Fruit fly (Drosophila melanogaster) whole organism, embryonic: Measurements from ENCODE around the gene CG32801.

Source experiments
- Atf-2 ChIP-seq: fragments of 200-800 bp; sonication (Bioruptor generic); optimal IDR thresholded peaks from 2 replicates; lab custom pipeline; 2016; ENCODE audit warnings: missing biosample characterization, missing genetic modification characterization
- Atf3 ChIP-seq: fragments of 200-800 bp; sonication (Bioruptor generic); optimal IDR thresholded peaks from 3 replicates; lab custom pipeline; 2016; ENCODE audit warnings: missing biosample characterization, missing genetic modification characterization
- Awh ChIP-seq: fragments of 200-800 bp; sonication (Bioruptor generic); IDR thresholded peaks from 2 replicates; pipeline ENCODE4, ENCODE4 v1.3.6; 2022; ENCODE audit warnings: missing biosample characterization, missing genetic modification characterization
- Blimp-1 ChIP-seq: fragments of 200-800 bp; sonication (Bioruptor generic); optimal IDR thresholded peaks from 3 replicates; lab custom pipeline; 2018; ENCODE audit warnings: missing biosample characterization, missing genetic modification characterization, mild to moderate bottlenecking, moderate library complexity, missing genetic modification reagents
- CG10209 ChIP-seq: fragments of 200-800 bp; sonication (Bioruptor generic); optimal IDR thresholded peaks from 3 replicates; lab custom pipeline; 2017; ENCODE audit warnings: missing biosample characterization, mild to moderate bottlenecking, missing genetic modification characterization, missing genetic modification reagents
- CG10274 ChIP-seq: fragments of 200-800 bp; sonication (Bioruptor generic); optimal IDR thresholded peaks from 3 replicates; lab custom pipeline; 2017; ENCODE audit warnings: missing biosample characterization, mild to moderate bottlenecking, missing genetic modification characterization
- CG11247 ChIP-seq: fragments of 200-800 bp; sonication (Bioruptor generic); IDR thresholded peaks from 2 replicates; pipeline ENCODE4 v1.3.6; 2022; ENCODE audit warnings: missing biosample characterization, missing genetic modification characterization
- CG12744 ChIP-seq: fragments of 200-800 bp; sonication (Bioruptor generic); optimal IDR thresholded peaks from 2 replicates; lab custom pipeline; 2016; ENCODE audit warnings: missing biosample characterization, missing genetic modification characterization
- CG14441 ChIP-seq: fragments of 200-800 bp; sonication (Bioruptor generic); IDR thresholded peaks from 2 replicates; pipeline ENCODE4 v1.3.6; 2022; ENCODE audit warnings: missing biosample characterization, missing genetic modification characterization
- CG14667 ChIP-seq: fragments of 200-800 bp; sonication (Bioruptor generic); IDR thresholded peaks from 2 replicates; pipeline ENCODE4 v1.3.6; 2022; ENCODE audit warnings: missing biosample characterization, missing genetic modification characterization
- CG1602 ChIP-seq: fragments of 200-800 bp; sonication (Bioruptor generic); optimal IDR thresholded peaks from 3 replicates; lab custom pipeline; 2016; ENCODE audit warnings: missing biosample characterization, missing genetic modification characterization
- CG17328 ChIP-seq: fragments of 200-800 bp; sonication (Bioruptor generic); IDR thresholded peaks from 2 replicates; pipeline ENCODE4 v1.3.6; 2022; ENCODE audit warnings: missing biosample characterization, missing genetic modification characterization
- CG17612 ChIP-seq: fragments of 200-800 bp; sonication (Bioruptor generic); IDR thresholded peaks from 2 replicates; pipeline ENCODE4 v1.3.6; 2022; ENCODE audit warnings: missing biosample characterization, missing genetic modification characterization
- CG2120 ChIP-seq: fragments of 200-800 bp; sonication (Bioruptor generic); optimal IDR thresholded peaks from 3 replicates; lab custom pipeline; 2016; ENCODE audit warnings: missing biosample characterization, missing genetic modification characterization
- CG2129 ChIP-seq: fragments of 200-800 bp; sonication (Bioruptor generic); IDR thresholded peaks from 2 replicates; pipeline ENCODE4 v1.3.6; 2022; ENCODE audit warnings: missing biosample characterization, missing genetic modification characterization; ENCODE audit not compliant: partially characterized antibody
- CG2202 ChIP-seq: fragments of 200-800 bp; sonication (Bioruptor generic); optimal IDR thresholded peaks from 2 replicates; lab custom pipeline; 2018; ENCODE audit warnings: missing biosample characterization, mild to moderate bottlenecking, missing genetic modification characterization
- CG2712 ChIP-seq: fragments of 200-800 bp; optimal IDR thresholded peaks from 3 replicates; lab custom pipeline; 2019; ENCODE audit warnings: missing biosample characterization, mild to moderate bottlenecking, missing genetic modification characterization, moderate library complexity
- CG3847 ChIP-seq: fragments of 200-800 bp; sonication (Bioruptor generic); IDR thresholded peaks from 2 replicates; pipeline ENCODE4 v1.3.6; 2022; ENCODE audit warnings: missing biosample characterization, missing genetic modification characterization
- CG4617 ChIP-seq: fragments of 200-800 bp; sonication (Bioruptor generic); optimal IDR thresholded peaks from 3 replicates; lab custom pipeline; 2016; ENCODE audit warnings: missing biosample characterization, missing genetic modification characterization, borderline replicate concordance
- CG7786 ChIP-seq: fragments of 200-800 bp; sonication (Bioruptor generic); optimal IDR thresholded peaks from 2 replicates; lab custom pipeline; 2016; ENCODE audit warnings: missing biosample characterization, missing genetic modification characterization
- CG7928 ChIP-seq: fragments of 200-800 bp; sonication (Bioruptor generic); optimal IDR thresholded peaks from 2 replicates; lab custom pipeline; 2017; ENCODE audit warnings: missing biosample characterization, mild to moderate bottlenecking, missing genetic modification characterization
- CG8281 ChIP-seq: fragments of 200-800 bp; sonication (Bioruptor generic); optimal IDR thresholded peaks from 2 replicates; lab custom pipeline; 2018; ENCODE audit warnings: missing biosample characterization, mild to moderate bottlenecking, missing genetic modification characterization, moderate library complexity
- CG8388 ChIP-seq: fragments of 200-800 bp; sonication (Bioruptor generic); optimal IDR thresholded peaks from 2 replicates; lab custom pipeline; 2019; ENCODE audit warnings: missing biosample characterization, mild to moderate bottlenecking, missing genetic modification characterization, moderate library complexity
- CoRest ChIP-seq: fragments of 200-800 bp; sonication (Bioruptor generic); optimal IDR thresholded peaks from 3 replicates; lab custom pipeline; 2018; ENCODE audit warnings: missing biosample characterization, mild to moderate bottlenecking, missing genetic modification characterization, moderate library complexity
- HLH4C ChIP-seq: fragments of 200-800 bp; sonication (Bioruptor generic); IDR thresholded peaks from 3 replicates; pipeline ENCODE4 v1.3.6; 2022; ENCODE audit warnings: missing biosample characterization, missing genetic modification characterization; ENCODE audit not compliant: partially characterized antibody
- Hmx ChIP-seq: fragments of 200-800 bp; sonication (Bioruptor generic); optimal IDR thresholded peaks from 2 replicates; lab custom pipeline; 2016; ENCODE audit warnings: missing biosample characterization, missing genetic modification characterization
- Hr78 ChIP-seq, 2 experiments: fragments of 200-800 bp in 1 of 2; fragments of >200 bp in 1 of 2; sonication (Bioruptor generic) in 1 of 2; optimal IDR thresholded peaks; 2 replicates each; lab custom pipeline; 2017 to 2019; ENCODE audit warnings: missing biosample characterization in 2 of 2, missing genetic modification characterization in 2 of 2, mild to moderate bottlenecking in 1 of 2, moderate library complexity in 1 of 2
- Hsf ChIP-seq: fragments of 200-800 bp; sonication (Bioruptor generic); optimal IDR thresholded peaks from 3 replicates; lab custom pipeline; 2016; ENCODE audit warnings: missing biosample characterization, missing genetic modification characterization
- NK7.1 ChIP-seq: fragments of 200-800 bp; sonication (Bioruptor generic); optimal IDR thresholded peaks from 3 replicates; lab custom pipeline; 2016; ENCODE audit warnings: missing biosample characterization, missing genetic modification characterization
- Oli ChIP-seq: fragments of 200-800 bp; sonication (Bioruptor generic); optimal IDR thresholded peaks from 2 replicates; lab custom pipeline; 2018; ENCODE audit warnings: missing biosample characterization, mild to moderate bottlenecking, missing genetic modification characterization, moderate library complexity
- bcd ChIP-seq: fragments of 200-800 bp; sonication (Bioruptor generic); optimal IDR thresholded peaks from 2 replicates; lab custom pipeline; 2017; ENCODE audit warnings: missing biosample characterization, mild to moderate bottlenecking, missing genetic modification characterization
- chif ChIP-seq, 2 experiments: fragments of 200-800 bp; sonication (Bioruptor generic); optimal IDR thresholded peaks; 3 replicates each; lab custom pipeline; 2016; ENCODE audit warnings: missing biosample characterization in 2 of 2, missing genetic modification characterization in 2 of 2
- crc ChIP-seq: fragments of 200-800 bp; sonication (Bioruptor generic); optimal IDR thresholded peaks from 2 replicates; lab custom pipeline; 2016; ENCODE audit warnings: missing biosample characterization, missing genetic modification characterization
- crp ChIP-seq, 2 experiments: fragments of 200-800 bp; sonication (Bioruptor generic); optimal IDR thresholded peaks; 2 replicates in 1 of 2; 3 replicates in 1 of 2; lab custom pipeline; 2017; ENCODE audit warnings: missing biosample characterization in 2 of 2, missing genetic modification characterization in 2 of 2, mild to moderate bottlenecking in 1 of 2, moderate library complexity in 1 of 2
- ewg ChIP-seq: fragments of 200-800 bp; sonication (Bioruptor generic); optimal IDR thresholded peaks from 3 replicates; lab custom pipeline; 2017; ENCODE audit warnings: mild to moderate bottlenecking, missing biosample characterization, missing genetic modification reagents, missing genetic modification characterization
- gem ChIP-seq: fragments of 200-800 bp; sonication (Bioruptor generic); optimal IDR thresholded peaks from 2 replicates; lab custom pipeline; 2019; ENCODE audit warnings: missing biosample characterization, mild to moderate bottlenecking, missing genetic modification characterization, moderate library complexity
- gro ChIP-seq: fragments of 200-800 bp; sonication (Bioruptor generic); optimal IDR thresholded peaks from 2 replicates; lab custom pipeline; 2016; ENCODE audit warnings: missing biosample characterization, missing genetic modification characterization
- hkb ChIP-seq, 2 experiments: fragments of 200-800 bp in 1 of 2; fragments of >200 bp in 1 of 2; sonication (Bioruptor generic) in 1 of 2; IDR thresholded peaks in 1 of 2; optimal IDR thresholded peaks in 1 of 2; 2 replicates each; pipeline versions ENCODE4 v1.3.6 to Lab custom; 2017 to 2022; ENCODE audit warnings: missing biosample characterization in 1 of 2, missing genetic modification characterization in 1 of 2
- ken ChIP-seq: fragments of 200-800 bp; sonication (Bioruptor generic); IDR thresholded peaks from 3 replicates; pipeline ENCODE4 v1.3.6; 2022; ENCODE audit warnings: missing biosample characterization, missing genetic modification characterization
- lov ChIP-seq, 2 experiments: fragments of 200-800 bp in 1 of 2; fragments of >200 bp in 1 of 2; sonication (Bioruptor generic) in 1 of 2; IDR thresholded peaks in 1 of 2; optimal IDR thresholded peaks in 1 of 2; 2 replicates in 1 of 2; 3 replicates in 1 of 2; pipeline versions ENCODE4 v1.3.6 to Lab custom; 2017 to 2022; ENCODE audit warnings: missing biosample characterization in 1 of 2, missing genetic modification characterization in 1 of 2
- twi ChIP-seq: fragments of 200-800 bp; optimal IDR thresholded peaks from 2 replicates; lab custom pipeline; 2019; ENCODE audit warnings: missing biosample characterization, mild to moderate bottlenecking, missing genetic modification characterization, moderate library complexity
- unc-4 ChIP-seq: fragments of 200-800 bp; sonication (Bioruptor generic); IDR thresholded peaks from 2 replicates; pipeline ENCODE4 v1.3.6; 2022; ENCODE audit warnings: missing biosample characterization, missing genetic modification characterization; ENCODE audit not compliant: partially characterized antibody
- vvl ChIP-seq: fragments of 200-800 bp; sonication (Bioruptor generic); IDR thresholded peaks from 2 replicates; pipeline ENCODE4 v1.3.6; 2022; ENCODE audit warnings: missing biosample characterization, missing genetic modification characterization
- wdn ChIP-seq: fragments of 200-800 bp; sonication (Bioruptor generic); IDR thresholded peaks from 2 replicates; pipeline ENCODE4 v1.3.6; 2022; ENCODE audit warnings: missing biosample characterization, missing genetic modification characterization
- zf30C ChIP-seq: fragments of 200-800 bp; sonication (Bioruptor generic); optimal IDR thresholded peaks from 3 replicates; lab custom pipeline; 2018; ENCODE audit warnings: missing biosample characterization, mild to moderate bottlenecking, missing genetic modification characterization
- zfh2 ChIP-seq: fragments of 200-800 bp; sonication (Bioruptor generic); optimal IDR thresholded peaks from 2 replicates; lab custom pipeline; 2016; ENCODE audit warnings: missing biosample characterization, missing genetic modification characterization

CG32801 gene

DNA sequence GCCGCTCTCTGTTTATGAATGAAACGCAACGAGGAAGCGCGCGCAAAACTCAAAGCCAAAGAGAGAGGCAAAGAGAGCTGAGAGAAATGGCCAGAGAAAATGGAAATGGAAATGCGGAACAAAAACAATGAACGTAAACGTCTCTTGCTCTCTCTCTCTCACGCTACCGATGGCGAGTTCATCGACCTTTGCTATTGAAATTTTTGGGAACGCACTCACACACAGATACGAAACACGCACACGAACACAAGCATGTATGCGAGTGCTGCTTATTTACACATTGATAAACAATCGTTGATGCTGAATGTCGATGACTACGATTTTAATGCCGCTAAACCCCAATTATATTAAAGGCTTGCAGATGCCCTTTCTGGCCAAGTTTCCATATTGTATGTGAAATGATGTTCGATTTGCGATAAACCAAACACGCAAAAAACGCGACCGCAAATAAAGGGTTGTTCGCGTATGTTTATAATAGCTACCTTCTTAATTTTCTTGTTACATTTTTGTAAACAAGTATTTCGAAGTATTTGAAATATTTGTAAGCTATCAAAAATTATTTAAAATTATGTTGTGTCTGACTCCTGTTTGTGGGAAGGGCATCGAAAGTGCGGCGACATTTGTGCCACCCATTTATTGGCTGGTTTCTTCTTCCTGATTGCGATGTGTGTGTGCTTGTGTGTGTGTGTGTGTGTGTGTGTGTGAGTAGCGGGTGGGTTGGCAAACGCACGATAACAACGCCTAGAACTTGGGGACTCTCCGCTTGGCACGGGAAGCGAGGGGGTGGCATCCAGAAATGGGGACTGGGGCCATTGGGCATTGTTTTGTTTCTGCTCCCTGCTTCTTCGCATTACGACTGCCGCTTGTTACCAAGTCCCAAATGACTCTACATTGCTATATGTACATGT, 40.6 kb upstream of the CG32801 start (continued):
- TF ChIP-seq vvl (GFP tag; lab: Robert Waterston, UW) (peak; percentile 45; the same call in 1 of the 2 replicates), chif (GFP tag; optimal IDR thresholded peaks at IDR 0.05; lab: Kevin White, UChicago) (peak; percentile 62 to 64), NK7.1 (GFP tag; lab: Kevin White, UChicago) (peak; percentile 53), zf30C (GFP tag; lab: Kevin White, UChicago) (no peak), CG2202 (peak; percentile 59), CG2129 (GFP tag; lab: Robert Waterston, UW) (no peak), wdn (GFP tag; lab: Robert Waterston, UW) (peak; percentile 43; the same call in 1 of the 2 replicates), CG10274 (peak; percentile 63), Atf-2 (GFP tag; lab: Kevin White, UChicago) (peak; percentile 58), CG8281 (tag; lab: Kevin White, UChicago) (peak; percentile 32), ken (GFP tag; lab: Robert Waterston, UW) (no peak), crp (GFP tag; optimal IDR thresholded peaks at IDR 0.05; lab: Kevin White, UChicago) (peak in 1 of 2 experiments; percentile 38), Hmx (GFP tag; lab: Kevin White, UChicago) (peak; percentile 48), gro (GFP tag; lab: Kevin White, UChicago) (peak; percentile 76), CoRest (tag; lab: Kevin White, UChicago) (peak; percentile 86), bcd (GFP tag; lab: Kevin White, UChicago) (peak; percentile 82), CG1602 (GFP tag; lab: Kevin White, UChicago) (peak; percentile 66), HLH4C (no peak), CG7786 (peak; percentile 64), CG2120 (GFP tag; lab: Kevin White, UChicago) (peak; percentile 82), Hr78 (GFP tag; optimal IDR thresholded peaks at IDR 0.05; lab: Kevin White, UChicago) (peak in 1 of 2 experiments; percentile 59), CG14667 (GFP tag; lab: Robert Waterston, UW) (peak; percentile 37; the same call in 1 of the 2 replicates), hkb (optimal IDR thresholded peaks at IDR 0.05; lab: Kevin White, UChicago) (no peak), hkb (GFP tag; IDR thresholded peaks at IDR 0.05; lab: Robert Waterston, UW) (peak; percentile 61), CG11247 (GFP tag; lab: Robert Waterston, UW) (peak; percentile 36; the same call in 1 of the 2 replicates), Hsf (GFP tag; lab: Kevin White, UChicago) (peak; percentile 63), gem (tag; lab: Kevin White, UChicago) (peak; percentile 89), crc (GFP tag; lab: Kevin White, UChicago) (peak; percentile 59), Atf3 (GFP tag; lab: Kevin White, UChicago) (peak; percentile 38), CG7928 (GFP tag; lab: Kevin White, UChicago) (no peak), Awh (GFP tag; lab: Robert Waterston, UW) (no peak), CG17328 (GFP tag; lab: Robert Waterston, UW) (peak; percentile 40; the same call in 1 of the 2 replicates), CG10209 (GFP tag; lab: Kevin White, UChicago) (peak; percentile 71), unc-4 (no peak), zfh2 (peak; percentile 52), twi (tag; lab: Kevin White, UChicago) (peak; percentile 53), CG4617 (GFP tag; lab: Kevin White, UChicago) (no peak), Blimp-1 (peak; percentile 74), lov (optimal IDR thresholded peaks at IDR 0.05; lab: Kevin White, UChicago) (no peak), lov (GFP tag; IDR thresholded peaks at IDR 0.05; lab: Robert Waterston, UW) (0 out of 3 replicates have a peak, but pooled peaks have one; percentile 21), CG14441 (GFP tag; lab: Robert Waterston, UW) (no peak), CG17612 (GFP tag; lab: Robert Waterston, UW) (0 out of 2 replicates have a peak, but pooled peaks have one; percentile 17), CG8388 (GFP tag; lab: Kevin White, UChicago) (peak; percentile 78), CG3847 (GFP tag; lab: Robert Waterston, UW) (peak; percentile 42), Oli (peak; percentile 85), CG12744 (peak; percentile 43), CG2712 (tag; lab: Kevin White, UChicago) (peak; percentile 82), ewg (peak; percentile 67)
